Worm (Caenorhabditis elegans) whole organism, late embryonic: ENCODE data around the gene exos-4.2.

Experiments used
- F13H6.1 ChIP-seq: sonication (generic microtip); optimal IDR thresholded peaks from 2 replicates; lab custom pipeline; 2016; ENCODE audit warnings: missing genetic modification characterization, missing compliant biosample characterization
- K09A11.1 ChIP-seq: sonication (generic microtip); optimal IDR thresholded peaks from 2 replicates; lab custom pipeline; 2017; ENCODE audit warnings: antibody characterized with exemption, mild to moderate bottlenecking, missing genetic modification characterization, missing compliant biosample characterization; ENCODE audit not compliant: insufficient read depth
- ama-1 ChIP-seq: fragments of 150-350 bp; optimal IDR thresholded peaks from 2 replicates; lab custom pipeline; 2014
- ceh-14 ChIP-seq: sonication (generic microtip); optimal IDR thresholded peaks from 2 replicates; lab custom pipeline; 2016; ENCODE audit warnings: missing genotype, missing genetic modification characterization, missing compliant biosample characterization
- ceh-18 ChIP-seq: sonication (generic microtip); optimal IDR thresholded peaks from 2 replicates; lab custom pipeline; 2016; ENCODE audit warnings: missing genetic modification characterization, missing compliant biosample characterization
- ceh-2 ChIP-seq: sonication (generic microtip); optimal IDR thresholded peaks from 2 replicates; lab custom pipeline; 2016; ENCODE audit warnings: missing genotype, missing genetic modification characterization, missing compliant biosample characterization
- ceh-31 ChIP-seq: sonication (generic microtip); optimal IDR thresholded peaks from 2 replicates; lab custom pipeline; 2016; ENCODE audit warnings: missing genetic modification characterization, missing compliant biosample characterization
- ceh-34 ChIP-seq: sonication (generic microtip); optimal IDR thresholded peaks from 2 replicates; lab custom pipeline; 2016; ENCODE audit warnings: mild to moderate bottlenecking, missing genetic modification characterization, missing compliant biosample characterization
- che-1 ChIP-seq: sonication (generic microtip); optimal IDR thresholded peaks from 2 replicates; lab custom pipeline; 2016; ENCODE audit warnings: mild to moderate bottlenecking, missing genetic modification characterization, missing compliant biosample characterization
- dve-1 ChIP-seq: sonication (generic microtip); optimal IDR thresholded peaks from 2 replicates; lab custom pipeline; 2017; ENCODE audit warnings: antibody characterized with exemption, mild to moderate bottlenecking, missing genetic modification characterization, missing compliant biosample characterization
- elt-2 ChIP-seq: sonication (generic microtip); optimal IDR thresholded peaks from 2 replicates; lab custom pipeline; 2016; ENCODE audit warnings: missing genetic modification reagents, missing genetic modification characterization, missing compliant biosample characterization
- elt-4 ChIP-seq: sonication (generic microtip); optimal IDR thresholded peaks from 2 replicates; lab custom pipeline; 2016; ENCODE audit warnings: missing genetic modification characterization, missing compliant biosample characterization
- ets-4 ChIP-seq: sonication (generic microtip); optimal IDR thresholded peaks from 2 replicates; lab custom pipeline; 2016; ENCODE audit warnings: missing genetic modification characterization, missing compliant biosample characterization
- eyg-1 ChIP-seq: sonication (generic microtip); optimal IDR thresholded peaks from 2 replicates; lab custom pipeline; 2016; ENCODE audit warnings: missing genotype, missing genetic modification characterization, missing compliant biosample characterization
- fkh-10 ChIP-seq: fragments of 150-350 bp; optimal IDR thresholded peaks from 2 replicates; lab custom pipeline; 2014; ENCODE audit warnings: missing biosample characterization, missing genetic modification reagents, missing genetic modification characterization
- fkh-6 ChIP-seq: sonication (generic microtip); optimal IDR thresholded peaks from 2 replicates; lab custom pipeline; 2016; ENCODE audit warnings: missing genetic modification characterization, missing compliant biosample characterization
- gmeb-2 ChIP-seq: sonication (generic microtip); optimal IDR thresholded peaks from 2 replicates; lab custom pipeline; 2016; ENCODE audit warnings: missing genetic modification characterization, inconsistent platforms, missing compliant biosample characterization
- hlh-13 ChIP-seq: fragments of 200-800 bp; sonication (Bioruptor generic); optimal IDR thresholded peaks from 2 replicates; lab custom pipeline; 2018; ENCODE audit warnings: mild to moderate bottlenecking, missing genetic modification characterization, missing compliant biosample characterization
- hlh-30 ChIP-seq: sonication (generic microtip); optimal IDR thresholded peaks from 2 replicates; lab custom pipeline; 2017; ENCODE audit warnings: antibody characterized with exemption, missing genetic modification characterization, missing compliant biosample characterization; ENCODE audit not compliant: insufficient read depth
- hlh-8 ChIP-seq: sonication (generic microtip); optimal IDR thresholded peaks from 2 replicates; lab custom pipeline; 2016; ENCODE audit warnings: missing genotype, missing genetic modification characterization, missing compliant biosample characterization
- lim-6 ChIP-seq: sonication (generic microtip); optimal IDR thresholded peaks from 2 replicates; lab custom pipeline; 2016; ENCODE audit warnings: missing genetic modification characterization, missing compliant biosample characterization
- madf-2 ChIP-seq: sonication (generic microtip); optimal IDR thresholded peaks from 2 replicates; lab custom pipeline; 2017; ENCODE audit warnings: missing genetic modification characterization, missing compliant biosample characterization
- nfya-1 ChIP-seq: sonication (generic microtip); optimal IDR thresholded peaks from 2 replicates; lab custom pipeline; 2017; ENCODE audit warnings: missing genetic modification characterization, mild to moderate bottlenecking, missing compliant biosample characterization, antibody characterized with exemption, moderate library complexity
- nhr-232 ChIP-seq: sonication (generic microtip); optimal IDR thresholded peaks from 2 replicates; lab custom pipeline; 2016; ENCODE audit warnings: missing genetic modification characterization, missing compliant biosample characterization
- pax-1 ChIP-seq: fragments of 150-350 bp; optimal IDR thresholded peaks from 2 replicates; lab custom pipeline; 2014; ENCODE audit warnings: missing biosample characterization, missing genetic modification characterization
- pha-2 ChIP-seq: sonication (generic microtip); optimal IDR thresholded peaks from 2 replicates; lab custom pipeline; 2017; ENCODE audit warnings: mild to moderate bottlenecking, missing genetic modification characterization, missing compliant biosample characterization
- pha-4 ChIP-seq: fragments of 150-350 bp; optimal IDR thresholded peaks from 2 replicates; lab custom pipeline; 2018; ENCODE audit warnings: missing biosample characterization, missing genetic modification reagents, missing genetic modification characterization
- pqm-1 ChIP-seq: sonication (generic microtip); optimal IDR thresholded peaks from 2 replicates; lab custom pipeline; 2016; ENCODE audit warnings: missing genetic modification characterization, missing compliant biosample characterization
- pros-1 ChIP-seq: fragments of 150-350 bp; optimal IDR thresholded peaks from 2 replicates; lab custom pipeline; 2014; ENCODE audit warnings: missing biosample characterization, missing genetic modification reagents, missing genetic modification characterization
- ref-2 ChIP-seq: sonication (generic microtip); optimal IDR thresholded peaks from 2 replicates; lab custom pipeline; 2016; ENCODE audit warnings: missing genetic modification characterization, missing compliant biosample characterization
- rnt-1 ChIP-seq: sonication (generic microtip); optimal IDR thresholded peaks from 2 replicates; lab custom pipeline; 2016; ENCODE audit warnings: missing genetic modification characterization, missing compliant biosample characterization
- sdc-2 ChIP-seq: sonication (generic microtip); optimal IDR thresholded peaks from 2 replicates; lab custom pipeline; 2016; ENCODE audit warnings: missing genotype, missing genetic modification characterization, missing compliant biosample characterization
- sox-2 ChIP-seq: fragments of 200-800 bp; sonication (Bioruptor generic); IDR thresholded peaks from 2 replicates; pipeline ENCODE4 v1.3.6; 2022; ENCODE audit warnings: missing genetic modification reagents, missing genetic modification characterization, missing compliant biosample characterization
- sox-4 ChIP-seq: sonication (generic microtip); optimal IDR thresholded peaks from 2 replicates; lab custom pipeline; 2017; ENCODE audit warnings: mild to moderate bottlenecking, missing genetic modification characterization, inconsistent platforms, missing compliant biosample characterization
- syd-9 ChIP-seq: sonication (generic microtip); optimal IDR thresholded peaks from 2 replicates; lab custom pipeline; 2016; ENCODE audit warnings: mild to moderate bottlenecking, missing genetic modification characterization, moderate library complexity, missing compliant biosample characterization
- tbx-2 ChIP-seq: sonication (generic microtip); optimal IDR thresholded peaks from 2 replicates; lab custom pipeline; 2016; ENCODE audit warnings: missing genetic modification characterization, missing compliant biosample characterization
- unc-3 ChIP-seq, 2 experiments: fragments of 200-800 bp in 1 of 2; sonication (Bioruptor generic) in 1 of 2; sonication (generic microtip) in 1 of 2; conservative IDR thresholded peaks in 1 of 2; optimal IDR thresholded peaks in 1 of 2; 2 replicates each; pipeline versions ENCODE4 v1.3.6 to Lab custom; 2016 to 2022; ENCODE audit warnings: missing compliant biosample characterization in 2 of 2, missing genetic modification characterization in 2 of 2, missing genetic modification reagents in 1 of 2
- unc-42 ChIP-seq: sonication (generic microtip); optimal IDR thresholded peaks from 2 replicates; lab custom pipeline; 2016; ENCODE audit warnings: missing genotype, missing genetic modification characterization, missing compliant biosample characterization
- unc-55 ChIP-seq: sonication (generic microtip); optimal IDR thresholded peaks from 2 replicates; lab custom pipeline; 2017; ENCODE audit warnings: missing biosample characterization, missing genetic modification reagents, missing genetic modification characterization
- zip-5 ChIP-seq: sonication (generic microtip); optimal IDR thresholded peaks from 2 replicates; lab custom pipeline; 2016; ENCODE audit warnings: missing genetic modification characterization, missing compliant biosample characterization
- ztf-16 ChIP-seq: sonication (generic microtip); optimal IDR thresholded peaks from 2 replicates; lab custom pipeline; 2017; ENCODE audit warnings: missing genetic modification characterization, missing compliant biosample characterization

Gene exos-4.2

DNA sequence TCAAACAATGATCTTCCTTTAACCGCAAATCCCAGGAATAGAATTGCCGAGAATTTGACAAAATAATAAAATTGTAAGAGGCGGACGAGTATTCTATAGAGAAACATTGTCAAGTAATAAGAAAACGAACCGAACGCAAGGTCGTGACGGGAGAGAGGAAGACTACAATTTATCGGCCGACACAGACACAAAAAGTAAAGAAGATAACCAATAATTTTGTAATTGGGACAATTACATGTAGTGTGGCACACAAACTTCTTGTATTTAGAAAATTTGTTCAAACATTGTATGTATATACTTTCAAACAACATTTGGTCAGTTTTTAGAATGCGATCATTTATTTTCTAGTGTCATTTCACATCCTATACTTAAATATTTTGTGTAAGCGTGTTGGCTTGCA, 28.0 kb upstream of the exos-4.2 start, which contains the start of gene ceeh-1:
Gene ceeh-1 (minus strand): TSS at position 317 of the 400 bp plus-strand sequence.
- TF ChIP-seq sdc-2 (tag; lab: Kevin White, UChicago) (no peak), zip-5 (tag; lab: Kevin White, UChicago) (no peak), ets-4 (tag; lab: Kevin White, UChicago) (no peak), pha-2 (tag; lab: Kevin White, UChicago) (no peak), gmeb-2 (tag; lab: Kevin White, UChicago) (no peak), nfya-1 (tag; lab: Kevin White, UChicago) (no peak), che-1 (tag; lab: Kevin White, UChicago) (no peak), madf-2 (tag; lab: Kevin White, UChicago) (no peak)
- TF ChIP-seq, all 69 proteins: peak for 0

DNA sequence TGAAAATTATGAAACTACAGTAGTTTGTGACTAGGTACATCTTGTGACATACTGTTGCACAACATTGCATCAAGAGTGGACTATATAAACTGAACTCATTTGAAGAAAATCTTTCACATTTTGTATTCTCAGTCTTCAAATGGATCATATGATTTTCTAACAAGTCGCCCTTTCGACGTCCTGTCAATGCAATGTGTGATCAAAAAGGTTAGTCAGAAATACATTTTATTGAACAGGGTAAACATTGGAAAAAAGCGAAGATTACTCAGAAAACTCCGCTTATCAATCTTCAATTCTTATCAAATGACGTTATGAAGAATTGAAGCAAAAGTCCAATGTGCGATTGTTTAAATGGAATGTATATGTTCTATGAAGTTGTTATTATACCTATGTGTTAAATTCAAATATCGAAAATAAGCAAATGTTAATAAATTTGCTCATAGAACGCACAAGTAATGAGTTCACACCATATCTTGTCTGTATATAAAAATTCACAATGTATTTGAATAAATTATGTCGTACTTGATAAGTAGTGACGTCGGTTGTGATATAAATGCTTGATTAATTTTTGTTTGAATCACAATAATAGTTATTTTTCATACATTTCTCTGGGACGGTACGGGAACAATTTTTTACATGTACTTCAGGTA, 27.0 kb upstream of the exos-4.2 start, which contains the start of gene zip-2:
Gene zip-2 (plus strand): TSS at position 128 of the 650 bp plus-strand sequence.
- TF ChIP-seq lim-6 (tag; lab: Kevin White, UChicago) = no peak
- TF ChIP-seq elt-2 (tag; lab: Kevin White, UChicago) = peak; percentile 27

DNA sequence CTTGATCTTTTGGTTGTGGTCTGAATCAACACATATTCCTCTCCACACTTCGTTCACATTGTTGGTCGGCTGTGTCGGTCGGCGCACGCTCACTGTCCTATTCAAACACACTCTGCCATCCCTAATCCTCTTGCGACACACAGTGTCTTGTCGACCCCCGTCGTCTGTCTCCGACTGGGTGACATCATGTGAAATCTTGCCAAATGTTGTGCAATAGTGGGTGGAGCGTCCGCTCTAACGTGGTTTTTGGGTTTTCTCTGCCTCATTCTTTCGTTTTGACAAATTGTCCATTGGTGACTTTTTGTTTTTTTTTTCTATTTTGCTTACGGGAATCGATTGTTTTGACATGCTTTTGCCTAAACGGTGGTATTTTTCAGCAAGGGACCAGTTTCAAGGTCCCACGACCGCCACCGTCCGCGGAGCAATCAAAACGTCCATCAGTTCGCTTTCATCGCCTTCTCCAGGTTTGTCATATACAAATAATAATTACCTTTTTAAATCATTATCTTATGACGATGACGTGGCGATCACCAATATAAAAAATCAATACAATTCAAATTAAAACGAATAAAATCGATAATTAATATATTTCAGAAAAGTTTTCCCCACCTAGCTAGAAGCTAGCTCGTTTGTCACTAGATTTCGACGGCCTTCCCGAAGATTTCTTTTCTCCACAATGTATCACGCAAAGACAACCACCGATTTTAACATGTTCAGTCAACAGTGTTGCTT, 26.1 kb upstream of the exos-4.2 start:
- TF ChIP-seq ceh-2 (tag; lab: Kevin White, UChicago) = peak; percentile 48
- peak; percentile 96 for TF ChIP-seq hlh-30
- TF ChIP-seq unc-3 (GFP tag; conservative IDR thresholded peaks at IDR 0.05; lab: Robert Waterston, UW) = no peak
- peak; percentile 17 for TF ChIP-seq unc-3 (tag; optimal IDR thresholded peaks at IDR 0.05; lab: Kevin White, UChicago)
- no peak for TF ChIP-seq pha-4 (tag; lab: Kevin White, UChicago)
- TF ChIP-seq syd-9 = no peak
- peak; percentile 29 for TF ChIP-seq unc-42 (tag; lab: Kevin White, UChicago)
- no peak for TF ChIP-seq elt-4 (tag; lab: Kevin White, UChicago)
- TF ChIP-seq pha-2 (tag; lab: Kevin White, UChicago) = peak; percentile 18
- TF ChIP-seq ceh-18 (tag; lab: Kevin White, UChicago) = peak; percentile 82
- TF ChIP-seq ama-1 (lab: Kevin White, UChicago) = peak; percentile 56
- peak; percentile 41 for TF ChIP-seq ceh-34 (tag; lab: Kevin White, UChicago)
- TF ChIP-seq eyg-1 (tag; lab: Kevin White, UChicago) = peak; percentile 26
- TF ChIP-seq zip-5 (tag; lab: Kevin White, UChicago) = peak; percentile 4
- peak; percentile 85 for TF ChIP-seq rnt-1
- no peak for TF ChIP-seq nhr-232 (tag; lab: Kevin White, UChicago)
- TF ChIP-seq dve-1 (tag; lab: Kevin White, UChicago) = peak; percentile 85
- peak; percentile 76 for TF ChIP-seq ref-2 (tag; lab: Kevin White, UChicago)
- TF ChIP-seq pros-1 (tag; lab: Kevin White, UChicago) = no peak
- peak; percentile 92 for TF ChIP-seq nfya-1 (tag; lab: Kevin White, UChicago)
- TF ChIP-seq ceh-31 (tag; lab: Kevin White, UChicago) = peak; percentile 87
- TF ChIP-seq fkh-10 = peak; percentile 15
- TF ChIP-seq hlh-8 = peak; percentile 14
- TF ChIP-seq pqm-1 (tag; lab: Kevin White, UChicago) = peak; percentile 42
- peak; percentile 2 for TF ChIP-seq fkh-6 (tag; lab: Kevin White, UChicago)
- no peak for TF ChIP-seq sox-2 (GFP tag; lab: Robert Waterston, UW)
- TF ChIP-seq tbx-2 (tag; lab: Kevin White, UChicago) = peak; percentile 95
- TF ChIP-seq ceh-14 = no peak
- TF ChIP-seq elt-2 (tag; lab: Kevin White, UChicago) = peak; percentile 78
- no peak for TF ChIP-seq sox-4 (tag; lab: Kevin White, UChicago)
- peak; percentile 90 for TF ChIP-seq pax-1 (tag; lab: Kevin White, UChicago)
- peak; percentile 91 for TF ChIP-seq unc-55 (GFP tag; lab: Kevin White, UChicago)
- no peak for TF ChIP-seq hlh-13 (GFP tag; lab: Kevin White, UChicago)
- peak; percentile 17 for TF ChIP-seq sdc-2 (tag; lab: Kevin White, UChicago)
- peak; percentile 35 for TF ChIP-seq madf-2 (tag; lab: Kevin White, UChicago)
- TF ChIP-seq ets-4 (tag; lab: Kevin White, UChicago) = peak; percentile 51
- peak; percentile 28 for TF ChIP-seq F13H6.1 (tag; lab: Kevin White, UChicago)
- peak; percentile 9 for TF ChIP-seq ztf-16 (tag; lab: Kevin White, UChicago)
- peak; percentile 65 for TF ChIP-seq K09A11.1
- TF ChIP-seq, all 69 proteins: peak for 29
